Worm (Caenorhabditis elegans): Measurements from ENCODE around the gene Y43B11AR.3.

ce11 chrIV:7111354-7111753 lies 27.8 kb upstream of the Y43B11AR.3 start, which contains the start of the genes ZC477.7 and ssq-3:
- TF ChIP-seq unc-130 (GFP tag; optimal IDR thresholded peaks at IDR 0.05), result no peak
- TF ChIP-seq sea-2 (GFP tag; IDR thresholded peaks at IDR 0.05), result no peak
- TF ChIP-seq nhr-80 (tag; optimal IDR thresholded peaks at IDR 0.05), result no peak
- no peak for TF ChIP-seq hmg-1.2 (GFP tag; IDR thresholded peaks at IDR 0.05)
